Fruit fly (Drosophila melanogaster) whole organism, embryonic: ENCODE results near the gene rho-4.
A peak's percentile ranks its signal among the peaks of the same experiment; 100 is the strongest.

ENCODE experiments used
- CG11723 ChIP-seq: fragments of 200-800 bp; sonication (Bioruptor generic); optimal IDR thresholded peaks from 2 replicates; lab custom pipeline; 2017; ENCODE audit warnings: missing biosample characterization, mild to moderate bottlenecking, missing genetic modification characterization
- CG12299 ChIP-seq: fragments of 200-800 bp; sonication (Bioruptor generic); optimal IDR thresholded peaks from 2 replicates; lab custom pipeline; 2018; ENCODE audit warnings: missing biosample characterization, mild to moderate bottlenecking, missing genetic modification characterization
- CG13296 ChIP-seq: fragments of 200-800 bp; sonication (Bioruptor generic); optimal IDR thresholded peaks from 3 replicates; lab custom pipeline; 2018; ENCODE audit warnings: missing biosample characterization, mild to moderate bottlenecking, missing genetic modification characterization
- CG13424 ChIP-seq: fragments of 200-800 bp; sonication (Bioruptor generic); optimal IDR thresholded peaks from 2 replicates; lab custom pipeline; 2019; ENCODE audit warnings: missing biosample characterization, mild to moderate bottlenecking, missing genetic modification characterization, moderate library complexity
- CG14965 ChIP-seq: fragments of 200-800 bp; sonication (Bioruptor generic); optimal IDR thresholded peaks from 2 replicates; lab custom pipeline; 2016; ENCODE audit warnings: missing biosample characterization, missing genetic modification characterization, borderline replicate concordance
- CG15269 ChIP-seq: fragments of 200-800 bp; sonication (Bioruptor generic); optimal IDR thresholded peaks from 2 replicates; lab custom pipeline; 2018; ENCODE audit warnings: missing biosample characterization, mild to moderate bottlenecking, missing genetic modification characterization, moderate library complexity
- CG16815 ChIP-seq: fragments of 200-800 bp; sonication (Bioruptor generic); optimal IDR thresholded peaks from 3 replicates; lab custom pipeline; 2017; ENCODE audit warnings: missing biosample characterization, mild to moderate bottlenecking, missing genetic modification characterization
- CG17361 ChIP-seq: fragments of 200-800 bp; sonication (Bioruptor generic); IDR thresholded peaks from 3 replicates; pipeline ENCODE4 v1.3.6; 2022; ENCODE audit warnings: missing biosample characterization, missing genetic modification characterization
- CG17802 ChIP-seq: fragments of 200-800 bp; sonication (Bioruptor generic); optimal IDR thresholded peaks from 2 replicates; lab custom pipeline; 2018; ENCODE audit warnings: missing biosample characterization, mild to moderate bottlenecking, missing genetic modification characterization, moderate library complexity
- CG1792 ChIP-seq: fragments of 200-800 bp; sonication (Bioruptor generic); optimal IDR thresholded peaks from 2 replicates; lab custom pipeline; 2016; ENCODE audit warnings: missing biosample characterization, missing genetic modification characterization
- CG2678 ChIP-seq: fragments of 200-800 bp; sonication (Bioruptor generic); optimal IDR thresholded peaks from 3 replicates; lab custom pipeline; 2019; ENCODE audit warnings: missing biosample characterization, mild to moderate bottlenecking, missing genetic modification characterization, moderate library complexity
- CG2712 ChIP-seq: fragments of 200-800 bp; optimal IDR thresholded peaks from 3 replicates; lab custom pipeline; 2019; ENCODE audit warnings: missing biosample characterization, mild to moderate bottlenecking, missing genetic modification characterization, moderate library complexity
- CG2889 ChIP-seq: fragments of 200-800 bp; sonication (Bioruptor generic); IDR thresholded peaks from 3 replicates; pipeline ENCODE4 v1.3.6; 2022; ENCODE audit warnings: missing biosample characterization, missing genetic modification characterization
- CG31441 ChIP-seq: fragments of 200-800 bp; sonication (Bioruptor generic); IDR thresholded peaks from 2 replicates; pipeline ENCODE4 v1.3.6; 2022; ENCODE audit warnings: missing biosample characterization, missing genetic modification characterization
- CG3281 ChIP-seq: fragments of 200-800 bp; sonication (Bioruptor generic); optimal IDR thresholded peaks from 3 replicates; lab custom pipeline; 2017; ENCODE audit warnings: missing biosample characterization, mild to moderate bottlenecking, missing genetic modification characterization
- CG33557 ChIP-seq: fragments of 200-800 bp; sonication (Bioruptor generic); optimal IDR thresholded peaks from 2 replicates; lab custom pipeline; 2019; ENCODE audit warnings: missing biosample characterization, mild to moderate bottlenecking, missing genetic modification characterization, moderate library complexity
- CG4424 ChIP-seq: fragments of 200-800 bp; sonication (Bioruptor generic); optimal IDR thresholded peaks from 3 replicates; lab custom pipeline; 2016; ENCODE audit warnings: missing biosample characterization, missing genetic modification characterization
- CG4707 ChIP-seq: fragments of 200-800 bp; sonication (Bioruptor generic); optimal IDR thresholded peaks from 2 replicates; lab custom pipeline; 2018; ENCODE audit warnings: missing biosample characterization, mild to moderate bottlenecking, missing genetic modification characterization, moderate library complexity
- CG4820 ChIP-seq: fragments of 200-800 bp; sonication (Bioruptor generic); optimal IDR thresholded peaks from 3 replicates; lab custom pipeline; 2016; ENCODE audit warnings: missing biosample characterization, missing genetic modification characterization
- CG6272 ChIP-seq: fragments of 200-800 bp; sonication (Bioruptor generic); IDR thresholded peaks from 2 replicates; pipeline ENCODE4 v1.3.6; 2022; ENCODE audit warnings: missing biosample characterization, missing genetic modification characterization
- CG6683 ChIP-seq: fragments of 200-800 bp; sonication (Bioruptor generic); optimal IDR thresholded peaks from 2 replicates; lab custom pipeline; 2017; ENCODE audit warnings: missing biosample characterization, mild to moderate bottlenecking, missing genetic modification characterization, missing genetic modification reagents
- CG8089 ChIP-seq: fragments of 200-800 bp; sonication (Bioruptor generic); optimal IDR thresholded peaks from 3 replicates; lab custom pipeline; 2016; ENCODE audit warnings: missing biosample characterization, missing genetic modification characterization
- CG9215 ChIP-seq: fragments of 200-800 bp; sonication (Bioruptor generic); IDR thresholded peaks from 2 replicates; pipeline ENCODE4 v1.3.6; 2022; ENCODE audit warnings: missing biosample characterization, missing genetic modification characterization
- Dbx ChIP-seq: fragments of 200-800 bp; sonication (Bioruptor generic); IDR thresholded peaks from 3 replicates; pipeline ENCODE4 v1.3.6; 2022; ENCODE audit warnings: missing biosample characterization, missing genetic modification characterization
- Dfd ChIP-seq, 2 experiments: fragments of >200 bp; optimal IDR thresholded peaks; 2 replicates each; lab custom pipeline; 2017; ENCODE audit warnings: missing biosample characterization in 2 of 2, missing genetic modification characterization in 2 of 2
- Dp ChIP-seq: fragments of 200-800 bp; sonication (Bioruptor generic); optimal IDR thresholded peaks from 2 replicates; lab custom pipeline; 2018; ENCODE audit warnings: missing biosample characterization, mild to moderate bottlenecking, missing genetic modification characterization, moderate library complexity
- Fer1 ChIP-seq: fragments of 200-800 bp; sonication (Bioruptor generic); optimal IDR thresholded peaks from 2 replicates; lab custom pipeline; 2017; ENCODE audit warnings: missing biosample characterization, mild to moderate bottlenecking, missing genetic modification characterization
- H2.0 ChIP-seq: fragments of 200-800 bp; sonication (Bioruptor generic); IDR thresholded peaks from 2 replicates; pipeline ENCODE4 v1.3.6; 2022; ENCODE audit warnings: missing biosample characterization, missing genetic modification characterization
- HLHmδ ChIP-seq: fragments of 200-800 bp; sonication (Bioruptor generic); optimal IDR thresholded peaks from 2 replicates; lab custom pipeline; 2018; ENCODE audit warnings: missing biosample characterization, mild to moderate bottlenecking, missing genetic modification characterization, moderate library complexity
- Hr39 ChIP-seq: fragments of >200 bp; optimal IDR thresholded peaks from 2 replicates; lab custom pipeline; 2017
- MBD-R2 ChIP-seq: fragments of 200-800 bp; sonication (Bioruptor generic); IDR thresholded peaks from 2 replicates; pipeline ENCODE4 v1.3.6; 2022; ENCODE audit warnings: missing biosample characterization, missing genetic modification characterization
- Mad ChIP-seq: fragments of 200-800 bp; sonication (Bioruptor generic); optimal IDR thresholded peaks from 2 replicates; lab custom pipeline; 2016; ENCODE audit warnings: missing biosample characterization, missing genetic modification characterization
- Nf-YA ChIP-seq: fragments of 200-800 bp; sonication (Bioruptor generic); IDR thresholded peaks from 2 replicates; pipeline ENCODE4 v1.3.6; 2022; ENCODE audit warnings: missing biosample characterization, missing genetic modification characterization
- NfI ChIP-seq: fragments of 200-800 bp; sonication (Bioruptor generic); optimal IDR thresholded peaks from 3 replicates; lab custom pipeline; 2018; ENCODE audit warnings: missing biosample characterization, mild to moderate bottlenecking, missing genetic modification characterization, moderate library complexity
- Oli ChIP-seq: fragments of 200-800 bp; sonication (Bioruptor generic); optimal IDR thresholded peaks from 2 replicates; lab custom pipeline; 2018; ENCODE audit warnings: missing biosample characterization, mild to moderate bottlenecking, missing genetic modification characterization, moderate library complexity
- Sox100B ChIP-seq: fragments of 200-800 bp; sonication (Bioruptor generic); optimal IDR thresholded peaks from 3 replicates; lab custom pipeline; 2018; ENCODE audit warnings: missing biosample characterization, mild to moderate bottlenecking, missing genetic modification characterization
- cad ChIP-seq: fragments of >200 bp; optimal IDR thresholded peaks from 2 replicates; lab custom pipeline; 2017; ENCODE audit warnings: missing biosample characterization, missing genetic modification characterization
- chinmo ChIP-seq: fragments of 200-800 bp; sonication (Bioruptor generic); IDR thresholded peaks from 4 replicates; pipeline ENCODE4 v1.3.6; 2022; ENCODE audit warnings: missing biosample characterization, missing genetic modification characterization; ENCODE audit not compliant: partially characterized antibody
- chn ChIP-seq: fragments of 200-800 bp; sonication (Bioruptor generic); optimal IDR thresholded peaks from 2 replicates; lab custom pipeline; 2016; ENCODE audit warnings: missing biosample characterization, missing genetic modification characterization
- emc ChIP-seq: fragments of 200-800 bp; sonication (Bioruptor generic); optimal IDR thresholded peaks from 2 replicates; lab custom pipeline; 2016; ENCODE audit warnings: missing biosample characterization, missing genetic modification characterization
- gem ChIP-seq: fragments of 200-800 bp; sonication (Bioruptor generic); optimal IDR thresholded peaks from 2 replicates; lab custom pipeline; 2019; ENCODE audit warnings: missing biosample characterization, mild to moderate bottlenecking, missing genetic modification characterization, moderate library complexity
- grau ChIP-seq: fragments of 200-800 bp; optimal IDR thresholded peaks from 3 replicates; lab custom pipeline; 2019; ENCODE audit warnings: missing biosample characterization, mild to moderate bottlenecking, missing genetic modification characterization, moderate library complexity
- nom ChIP-seq: fragments of 200-800 bp; sonication (Bioruptor generic); optimal IDR thresholded peaks from 2 replicates; lab custom pipeline; 2017; ENCODE audit warnings: missing biosample characterization, missing genetic modification characterization, mild to moderate bottlenecking, moderate library complexity, missing genetic modification reagents
- onecut ChIP-seq: fragments of 200-800 bp; sonication (Bioruptor generic); IDR thresholded peaks from 2 replicates; pipeline ENCODE4 v1.3.6; 2022; ENCODE audit warnings: missing biosample characterization, missing genetic modification characterization
- p53 ChIP-seq: fragments of 200-800 bp; sonication (Bioruptor generic); optimal IDR thresholded peaks from 2 replicates; lab custom pipeline; 2016; ENCODE audit warnings: missing biosample characterization, missing genetic modification characterization
- pnt ChIP-seq: fragments of 200-800 bp; sonication (Bioruptor generic); optimal IDR thresholded peaks from 3 replicates; lab custom pipeline; 2016; ENCODE audit warnings: missing biosample characterization, missing genetic modification characterization
- salm ChIP-seq: fragments of 200-800 bp; sonication (Bioruptor generic); optimal IDR thresholded peaks from 2 replicates; lab custom pipeline; 2018; ENCODE audit warnings: missing biosample characterization, mild to moderate bottlenecking, missing genetic modification characterization
- sens ChIP-seq: fragments of 200-800 bp; sonication (Bioruptor generic); peaks from one replicate; lab custom pipeline; 2016; ENCODE audit warnings: missing biosample characterization, missing genetic modification characterization
- sug ChIP-seq: fragments of 200-800 bp; optimal IDR thresholded peaks from 2 replicates; lab custom pipeline; 2019; ENCODE audit warnings: missing biosample characterization, mild to moderate bottlenecking, missing genetic modification characterization, moderate library complexity
- trh ChIP-seq: fragments of 200-800 bp; sonication (Bioruptor generic); optimal IDR thresholded peaks from 2 replicates; lab custom pipeline; 2016; ENCODE audit warnings: missing biosample characterization, missing genetic modification characterization
- zfh1 ChIP-seq: fragments of 200-800 bp; sonication (Bioruptor generic); IDR thresholded peaks from 3 replicates; pipeline ENCODE4 v1.3.6; 2022; ENCODE audit warnings: missing biosample characterization, missing genetic modification characterization

Gene rho-4

DNA sequence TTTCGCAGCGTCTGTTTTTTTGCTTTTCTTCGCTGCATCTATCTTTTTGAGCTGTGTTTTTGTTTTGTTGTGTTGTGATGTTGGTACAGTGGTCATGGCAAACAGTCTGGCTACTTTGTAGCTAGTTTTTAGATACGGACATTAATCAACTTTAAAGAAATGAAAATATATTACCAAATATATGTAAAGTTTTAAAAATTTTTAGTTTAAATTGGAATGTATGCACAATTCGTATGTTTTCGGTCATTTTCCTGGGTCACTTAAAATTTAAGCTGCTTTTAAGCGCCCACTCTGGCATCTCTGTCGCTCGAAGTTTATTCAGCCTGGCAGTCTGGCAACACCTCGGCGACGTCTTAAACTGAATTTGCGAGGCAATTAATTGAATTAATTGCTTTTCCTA, 23.1 kb upstream of the rho-4 start, which contains the start of gene CG11695 (continued):
- TF ChIP-seq CG2712 (tag; lab: Kevin White, UChicago) (peak; percentile 69), CG14965 (GFP tag; lab: Kevin White, UChicago) (no peak), HLHmδ (no peak), chn (GFP tag; lab: Kevin White, UChicago) (peak; percentile 57), p53 (GFP tag; lab: Kevin White, UChicago) (no peak), zfh1 (GFP tag; lab: Robert Waterston, UW) (peak; percentile 36; the same call in 1 of the 3 replicates), Dbx (0 out of 3 replicates have a peak, but pooled peaks have one; percentile 57), CG17361 (GFP tag; lab: Robert Waterston, UW) (peak; percentile 69), CG15269 (tag; lab: Kevin White, UChicago) (peak; percentile 69), CG6272 (GFP tag; lab: Robert Waterston, UW) (no peak), emc (no peak), Dfd (GFP tag; optimal IDR thresholded peaks at IDR 0.05; lab: Kevin White, UChicago) (no peak), nom (GFP tag; lab: Kevin White, UChicago) (peak; percentile 67), sug (tag; lab: Kevin White, UChicago) (peak; percentile 82), CG16815 (peak; percentile 39), CG1792 (GFP tag; lab: Kevin White, UChicago) (no peak), cad (GFP tag; lab: Kevin White, UChicago) (no peak), Oli (tag; lab: Kevin White, UChicago) (peak; percentile 57), chinmo (no peak), trh (GFP tag; lab: Kevin White, UChicago) (peak; percentile 35), CG6683 (GFP tag; lab: Kevin White, UChicago) (peak; percentile 14), CG13296 (GFP tag; lab: Kevin White, UChicago) (peak; percentile 58), grau (tag; lab: Kevin White, UChicago) (peak; percentile 77), pnt (GFP tag; lab: Kevin White, UChicago) (peak; percentile 17), Nf-YA (GFP tag; lab: Robert Waterston, UW) (no peak), MBD-R2 (GFP tag; lab: Robert Waterston, UW) (peak; percentile 94), gem (tag; lab: Kevin White, UChicago) (peak; percentile 82), CG13424 (tag; lab: Kevin White, UChicago) (peak; percentile 78), Fer1 (peak; percentile 73), NfI (GFP tag; lab: Kevin White, UChicago) (peak; percentile 73), H2.0 (GFP tag; lab: Robert Waterston, UW) (peak; percentile 33; the same call in 1 of the 2 replicates), Hr39 (lab: Kevin White, UChicago) (no peak), Sox100B (GFP tag; lab: Kevin White, UChicago) (no peak), CG4820 (GFP tag; lab: Kevin White, UChicago) (peak; percentile 48), CG2889 (GFP tag; lab: Robert Waterston, UW) (peak; percentile 54; the same call in 1 of the 3 replicates), CG11723 (GFP tag; lab: Kevin White, UChicago) (peak; percentile 13), Dp (GFP tag; lab: Kevin White, UChicago) (peak; percentile 22), CG12299 (tag; lab: Kevin White, UChicago) (peak; percentile 61), CG4424 (GFP tag; lab: Kevin White, UChicago) (peak; percentile 58), Mad (GFP tag; lab: Kevin White, UChicago) (peak; percentile 65), CG17802 (tag; lab: Kevin White, UChicago) (peak; percentile 4), CG9215 (peak; percentile 59), onecut (GFP tag; lab: Robert Waterston, UW) (peak; percentile 8; the same call in 1 of the 2 replicates), CG4707 (GFP tag; lab: Kevin White, UChicago) (peak; percentile 21), CG33557 (GFP tag; lab: Kevin White, UChicago) (peak; percentile 60), CG31441 (peak; percentile 59), CG8089 (GFP tag; lab: Kevin White, UChicago) (no peak), salm (tag; lab: Kevin White, UChicago) (peak; percentile 27), sens (GFP tag; lab: Kevin White, UChicago) (peak; percentile 92), CG3281 (GFP tag; lab: Kevin White, UChicago) (peak; percentile 69), CG2678 (tag; lab: Kevin White, UChicago) (peak; percentile 75)
